Worm (Caenorhabditis elegans) whole organism, L4 larva: ENCODE results near the gene Y54F10BM.20.
A peak's percentile ranks its signal among the peaks of the same experiment; 100 is the strongest.

Source experiments
- D1046.2 ChIP-seq: fragments of 200-800 bp; sonication (Bioruptor generic); IDR thresholded peaks from 2 replicates; pipeline ENCODE4 v1.3.6; 2022; ENCODE audit warnings: missing genetic modification characterization, missing compliant biosample characterization
- F10B5.3 ChIP-seq: sonication (generic microtip); optimal IDR thresholded peaks from 2 replicates; lab custom pipeline; 2016; ENCODE audit warnings: mild to moderate bottlenecking, missing genetic modification characterization, missing compliant biosample characterization
- F37D6.2 ChIP-seq: sonication (generic microtip); optimal IDR thresholded peaks from 2 replicates; lab custom pipeline; 2016; ENCODE audit warnings: mild to moderate bottlenecking, missing genetic modification characterization, missing compliant biosample characterization
- F44E2.7 ChIP-seq: fragments of 200-800 bp; sonication (Bioruptor generic); IDR thresholded peaks from 2 replicates; pipeline ENCODE4 v2.1.2; 2022; ENCODE audit warnings: missing genetic modification characterization, missing compliant biosample characterization
- F49E8.2 ChIP-seq: sonication (generic microtip); optimal IDR thresholded peaks from 2 replicates; lab custom pipeline; 2016; ENCODE audit warnings: missing compliant biosample characterization, mild to moderate bottlenecking, missing genetic modification characterization, borderline replicate concordance
- Y75B8A.6 ChIP-seq: fragments of 200-800 bp; sonication (Bioruptor generic); IDR thresholded peaks from 2 replicates; pipeline ENCODE4 v1.3.6; 2022; ENCODE audit warnings: missing genetic modification reagents, missing genetic modification characterization, missing compliant biosample characterization
- ZK546.5 ChIP-seq, 2 experiments: sonication (generic microtip); optimal IDR thresholded peaks; 2 replicates each; lab custom pipeline; 2017; ENCODE audit warnings: missing biosample characterization in 2 of 2, missing genetic modification characterization in 2 of 2
- ama-1 ChIP-seq: fragments of 150-350 bp; optimal IDR thresholded peaks from 2 replicates; lab custom pipeline; 2014; ENCODE audit warnings: inconsistent platforms, mixed read lengths
- daf-19 ChIP-seq: fragments of 200-800 bp; sonication (Bioruptor generic); conservative IDR thresholded peaks from 2 replicates; pipeline ENCODE4 v1.3.6; 2022; ENCODE audit warnings: missing genetic modification characterization, missing compliant biosample characterization
- dve-1 ChIP-seq: sonication (generic microtip); optimal IDR thresholded peaks from 2 replicates; lab custom pipeline; 2017; ENCODE audit warnings: antibody characterized with exemption, mild to moderate bottlenecking, missing genetic modification characterization, missing compliant biosample characterization; ENCODE audit not compliant: insufficient read depth
- egl-27 ChIP-seq: sonication (generic microtip); optimal IDR thresholded peaks from 3 replicates; lab custom pipeline; 2017; ENCODE audit warnings: missing biosample characterization, missing genetic modification reagents, missing genetic modification characterization
- gei-8 ChIP-seq: fragments of 200-800 bp; sonication (Bioruptor generic); optimal IDR thresholded peaks from 2 replicates; lab custom pipeline; 2018; ENCODE audit warnings: mild to moderate bottlenecking, missing genetic modification characterization, missing compliant biosample characterization
- hif-1 ChIP-seq, 2 experiments: sonication (generic microtip); optimal IDR thresholded peaks; 2 replicates each; lab custom pipeline; 2016 to 2017; ENCODE audit warnings: missing compliant biosample characterization in 2 of 2, missing genetic modification characterization in 2 of 2, missing genetic modification reagents in 2 of 2, missing genotype in 2 of 2, mild to moderate bottlenecking in 1 of 2
- hlh-30 ChIP-seq: sonication (generic microtip); optimal IDR thresholded peaks from 2 replicates; lab custom pipeline; 2017; ENCODE audit warnings: antibody characterized with exemption, mild to moderate bottlenecking, missing genetic modification characterization, missing compliant biosample characterization; ENCODE audit not compliant: insufficient read depth
- hmg-1.1 ChIP-seq: fragments of 200-800 bp; sonication (Bioruptor generic); IDR thresholded peaks from 2 replicates; pipeline ENCODE4 v1.3.6; 2022; ENCODE audit warnings: missing genetic modification reagents, missing genetic modification characterization, missing compliant biosample characterization
- lin-15B ChIP-seq: fragments of 150-350 bp; sonication (generic microtip); optimal IDR thresholded peaks from 3 replicates; lab custom pipeline; 2014; ENCODE audit warnings: missing biosample characterization, missing genetic modification characterization
- lin-38 ChIP-seq: fragments of 200-800 bp; sonication (Bioruptor generic); IDR thresholded peaks from 2 replicates; pipeline ENCODE4 v1.3.6; 2022; ENCODE audit warnings: missing genetic modification reagents, missing genetic modification characterization, missing compliant biosample characterization
- lir-3 ChIP-seq: sonication (generic microtip); optimal IDR thresholded peaks from 2 replicates; lab custom pipeline; 2016; ENCODE audit warnings: mild to moderate bottlenecking, missing genetic modification characterization, missing compliant biosample characterization
- mep-1 ChIP-seq: fragments of 150-350 bp; sonication (generic microtip); optimal IDR thresholded peaks from 3 replicates; lab custom pipeline; 2014; ENCODE audit warnings: missing biosample characterization, missing genetic modification characterization
- mxl-2 ChIP-seq: fragments of 200-800 bp; sonication (Bioruptor generic); conservative IDR thresholded peaks from 2 replicates; pipeline ENCODE4 v1.3.6; 2022; ENCODE audit warnings: missing genetic modification reagents, missing genetic modification characterization, missing compliant biosample characterization
- mxl-3 ChIP-seq: fragments of 200-800 bp; sonication (Bioruptor generic); optimal IDR thresholded peaks from 2 replicates; lab custom pipeline; 2018; ENCODE audit warnings: mild to moderate bottlenecking, missing genetic modification characterization, missing compliant biosample characterization
- nhr-111 ChIP-seq: fragments of 200-800 bp; sonication (Bioruptor generic); optimal IDR thresholded peaks from 2 replicates; lab custom pipeline; 2018; ENCODE audit warnings: mild to moderate bottlenecking, missing genetic modification characterization, missing compliant biosample characterization
- nhr-28 ChIP-seq: fragments of 150-350 bp; optimal IDR thresholded peaks from 2 replicates; lab custom pipeline; 2014; ENCODE audit warnings: missing biosample characterization, missing genetic modification characterization
- nhr-41 ChIP-seq: fragments of 200-800 bp; sonication (Bioruptor generic); IDR thresholded peaks from 2 replicates; pipeline ENCODE4 v1.3.6; 2022; ENCODE audit warnings: missing genetic modification reagents, missing genetic modification characterization, missing compliant biosample characterization
- pha-4 ChIP-seq, 2 experiments: fragments of 150-350 bp in 1 of 2; fragments of 200-800 bp in 1 of 2; sonication (Bioruptor generic) in 1 of 2; IDR thresholded peaks in 1 of 2; optimal IDR thresholded peaks in 1 of 2; 2 replicates each; pipeline versions ENCODE4 v1.3.6 to Lab custom; 2014 to 2022; ENCODE audit warnings: missing genetic modification characterization in 2 of 2, missing genetic modification reagents in 2 of 2, missing biosample characterization in 1 of 2, missing compliant biosample characterization in 1 of 2
- pqm-1 ChIP-seq: sonication (generic microtip); optimal IDR thresholded peaks from 2 replicates; lab custom pipeline; 2017; ENCODE audit warnings: missing biosample characterization, missing genetic modification characterization
- saeg-2 ChIP-seq: fragments of 200-800 bp; sonication (Bioruptor generic); IDR thresholded peaks from 2 replicates; pipeline ENCODE4 v1.3.6; 2022; ENCODE audit warnings: missing genetic modification reagents, missing genetic modification characterization, missing compliant biosample characterization
- skn-1 ChIP-seq: fragments of 150-350 bp; optimal IDR thresholded peaks from 2 replicates; lab custom pipeline; 2014; ENCODE audit warnings: missing biosample characterization, missing genetic modification characterization
- snpc-4 ChIP-seq: fragments of 150-350 bp; optimal IDR thresholded peaks from 2 replicates; lab custom pipeline; 2014; ENCODE audit warnings: missing biosample characterization, missing genetic modification characterization
- zfp-2 ChIP-seq: sonication (generic microtip); optimal IDR thresholded peaks from 2 replicates; lab custom pipeline; 2016; ENCODE audit warnings: mild to moderate bottlenecking, missing genetic modification characterization, missing compliant biosample characterization
- zip-11 ChIP-seq: fragments of 200-800 bp; sonication (Bioruptor generic); IDR thresholded peaks from 2 replicates; pipeline ENCODE4 v1.3.6; 2022; ENCODE audit warnings: missing genetic modification characterization, missing compliant biosample characterization
- zip-2 ChIP-seq: fragments of 150-350 bp; optimal IDR thresholded peaks from 2 replicates; lab custom pipeline; 2014; ENCODE audit warnings: missing biosample characterization, missing genetic modification characterization

The Y54F10BM.20 gene

ce11 chrIII:2271016-2271590 lies 37.0 kb upstream of the Y54F10BM.20 start:
- peak; percentile 67 for TF ChIP-seq lin-38

DNA sequence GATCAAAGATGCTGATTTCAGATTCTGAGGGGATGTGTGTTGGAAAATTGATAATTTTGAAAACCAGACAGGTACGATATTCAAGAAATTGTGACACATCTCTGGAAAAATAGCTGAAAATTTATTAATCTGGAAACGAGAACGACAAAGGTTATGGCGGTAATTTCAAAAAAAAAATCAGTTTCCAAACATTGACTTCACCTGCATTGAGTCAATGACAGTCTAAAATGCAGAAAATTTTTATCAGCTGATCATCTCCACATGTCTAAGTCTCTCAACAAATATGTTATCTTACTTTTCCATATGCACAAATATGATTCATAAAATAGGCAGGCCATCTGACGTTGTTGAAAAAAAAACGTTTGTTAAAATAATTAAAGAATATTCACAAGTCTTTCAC lies 36.0 kb upstream of the Y54F10BM.20 start, which contains the start of gene fbxa-48:
TSS of gene fbxa-48 (minus strand) at position 101 of the 400 bp plus-strand sequence.
- TF ChIP-seq zip-2 (tag; lab: Kevin White, UChicago), result no peak
- peak; percentile 5 for TF ChIP-seq pqm-1 (tag; lab: Kevin White, UChicago)
- no peak for TF ChIP-seq mxl-2 (GFP tag; lab: Robert Waterston, UW)
- TF ChIP-seq hif-1 (tag; optimal IDR thresholded peaks at IDR 0.05; lab: Kevin White, UChicago), result no peak

DNA sequence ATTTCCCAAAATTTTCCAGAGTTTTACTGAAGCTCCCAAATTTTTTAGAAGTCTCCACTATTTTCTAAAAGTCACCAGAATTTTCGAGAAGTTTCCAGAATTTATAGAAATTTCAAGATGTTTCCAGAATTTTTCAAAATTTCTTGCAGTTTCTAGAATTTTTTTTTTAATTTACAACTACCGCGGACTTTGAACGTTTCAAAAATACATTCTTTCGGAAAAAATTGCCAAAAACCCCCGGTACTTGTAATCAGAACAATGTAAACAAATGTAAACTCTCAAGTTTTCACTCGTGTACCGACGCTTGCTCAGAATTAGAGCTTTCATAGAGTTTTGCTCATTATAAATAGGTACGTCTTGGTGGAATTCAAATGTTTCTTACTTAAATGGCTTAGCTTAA lies 35.3 kb upstream of the Y54F10BM.20 start, which contains the start of gene fbxa-39:
TSS of gene fbxa-39 (plus strand) at position 301 of the 400 bp plus-strand sequence.
- TF ChIP-seq pha-4 (GFP tag; IDR thresholded peaks at IDR 0.05; lab: Robert Waterston, UW) (no peak), pha-4 (tag; optimal IDR thresholded peaks at IDR 0.05; lab: Kevin White, UChicago) (no peak), lin-15B (tag; lab: Kevin White, UChicago) (no peak), hif-1 (tag; optimal IDR thresholded peaks at IDR 0.05; lab: Kevin White, UChicago) (no peak), Y75B8A.6 (GFP tag; lab: Robert Waterston, UW) (no peak), nhr-41 (GFP tag; lab: Robert Waterston, UW) (no peak), dve-1 (tag; lab: Kevin White, UChicago) (no peak), F49E8.2 (tag; lab: Kevin White, UChicago) (no peak), zfp-2 (tag; lab: Kevin White, UChicago) (no peak), daf-19 (no peak), nhr-111 (GFP tag; lab: Kevin White, UChicago) (no peak), snpc-4 (tag; lab: Kevin White, UChicago) (no peak), F37D6.2 (tag; lab: Kevin White, UChicago) (no peak), ama-1 (lab: Kevin White, UChicago) (no peak), lin-38 (no peak), nhr-28 (no peak), F10B5.3 (tag; lab: Kevin White, UChicago) (no peak), saeg-2 (GFP tag; lab: Robert Waterston, UW) (no peak)

- TF ChIP-seq hmg-1.1, result no peak
- TF ChIP-seq F44E2.7 (GFP tag; lab: Robert Waterston, UW), result no peak
- TF ChIP-seq mxl-3 (GFP tag; lab: Kevin White, UChicago), result no peak
- TF ChIP-seq egl-27 (tag; lab: Kevin White, UChicago), result no peak
- TF ChIP-seq ZK546.5 (tag; optimal IDR thresholded peaks at IDR 0.05; lab: Kevin White, UChicago), result no peak
- TF ChIP-seq D1046.2 (GFP tag; lab: Robert Waterston, UW), result no peak
Measured at ce11 chrIII:2276842-2277241, 31.2 kb upstream of the Y54F10BM.20 start, which contains the start of gene Y54F10BM.21. Gene Y54F10BM.21, plus strand, starts transcription at chrIII:2277142.

DNA sequence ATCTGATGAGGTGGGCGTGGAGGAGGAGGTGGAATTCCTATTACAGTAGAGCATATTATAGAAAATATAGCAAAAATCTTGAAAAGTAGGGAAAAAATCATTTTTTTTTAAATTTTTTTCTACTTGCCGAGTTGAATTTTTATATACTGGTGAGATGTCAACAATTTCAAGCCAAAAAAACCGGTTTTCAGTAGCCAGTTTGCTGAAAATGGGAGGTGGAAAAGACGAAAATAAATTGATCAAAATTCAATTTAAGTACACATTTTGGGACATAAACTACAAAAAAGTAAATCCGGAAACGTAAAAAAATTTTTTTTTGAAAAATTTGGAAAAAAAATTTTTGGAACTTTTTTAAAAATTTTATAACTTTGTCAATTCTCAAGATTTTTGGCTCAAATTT lies 28.6 kb upstream of the Y54F10BM.20 start, which contains the start of gene Y54F10BM.23:
TSS of gene Y54F10BM.23 (minus strand) at position 101 of the 400 bp plus-strand sequence.
- TF ChIP-seq daf-19 (no peak), mep-1 (no peak), skn-1 (tag; lab: Kevin White, UChicago) (no peak), F37D6.2 (tag; lab: Kevin White, UChicago) (no peak), gei-8 (no peak), lir-3 (no peak)

DNA sequence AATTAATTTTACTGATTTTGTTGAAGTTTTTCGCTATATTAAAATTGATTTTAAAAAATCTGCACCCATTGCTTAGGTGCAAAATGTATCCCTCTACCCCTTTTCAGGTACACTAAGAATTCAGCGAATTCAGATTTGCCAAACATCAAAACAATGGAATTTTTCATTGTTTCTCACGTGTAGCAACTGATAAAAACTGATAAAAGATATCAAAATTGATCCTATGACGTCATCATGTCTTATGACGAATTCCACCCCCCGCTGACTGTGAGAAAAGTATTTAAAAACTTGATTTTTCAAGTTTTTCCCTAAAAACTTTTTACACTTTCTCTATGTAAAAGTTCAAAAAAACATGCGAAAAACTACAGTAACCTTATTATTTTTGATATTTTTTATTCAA lies 27.5 kb upstream of the Y54F10BM.20 start, which contains the start of gene Y54F10BM.22:
TSS of gene Y54F10BM.22 (plus strand) at position 331 of the 400 bp plus-strand sequence.
- TF ChIP-seq hlh-30 (peak; percentile 3), zip-11 (GFP tag; lab: Robert Waterston, UW) (no peak)
- TF ChIP-seq, all 104 proteins: peak for 1
